Worm (Caenorhabditis elegans) whole organism, L1 larva: Measurements from ENCODE around the gene spat-3.

ENCODE experiments used
- C34B4.2 ChIP-seq: sonication (generic microtip); optimal IDR thresholded peaks from 2 replicates; lab custom pipeline; 2017; ENCODE audit warnings: mild to moderate bottlenecking, missing genetic modification characterization, missing compliant biosample characterization
- alr-1 ChIP-seq: fragments of 200-800 bp; sonication (Bioruptor generic); optimal IDR thresholded peaks from 2 replicates; lab custom pipeline; 2018; ENCODE audit warnings: borderline replicate concordance, mild to moderate bottlenecking, missing genetic modification characterization, missing compliant biosample characterization
- aly-2 ChIP-seq: fragments of 150-350 bp; optimal IDR thresholded peaks from 2 replicates; lab custom pipeline; 2014; ENCODE audit warnings: missing biosample characterization, missing genetic modification characterization
- ceh-63 ChIP-seq: fragments of 200-800 bp; sonication (Bioruptor generic); optimal IDR thresholded peaks from 2 replicates; lab custom pipeline; 2018; ENCODE audit warnings: mild to moderate bottlenecking, missing genetic modification characterization, missing compliant biosample characterization
- ceh-8 ChIP-seq: fragments of 200-800 bp; sonication (Bioruptor generic); optimal IDR thresholded peaks from 2 replicates; lab custom pipeline; 2018; ENCODE audit warnings: mild to moderate bottlenecking, missing genetic modification characterization, moderate library complexity, missing compliant biosample characterization
- ceh-82 ChIP-seq, 3 experiments: fragments of 150-350 bp in 1 of 3; sonication (generic microtip) in 2 of 3; optimal IDR thresholded peaks; 2 replicates each; lab custom pipeline; 2014 to 2017; ENCODE audit warnings: missing biosample characterization in 3 of 3, missing genetic modification characterization in 3 of 3
- dpl-1 ChIP-seq, 3 experiments: fragments of 150-350 bp in 2 of 3; sonication (generic microtip) in 1 of 3; optimal IDR thresholded peaks; 2 replicates each; lab custom pipeline; 2014 to 2017; ENCODE audit warnings: missing biosample characterization in 3 of 3, missing genetic modification characterization in 3 of 3, missing genetic modification reagents in 3 of 3
- dsc-1 ChIP-seq: sonication (generic microtip); optimal IDR thresholded peaks from 2 replicates; lab custom pipeline; 2016; ENCODE audit warnings: mild to moderate bottlenecking, missing genetic modification characterization, missing compliant biosample characterization
- efl-1 ChIP-seq, 4 experiments: fragments of 150-350 bp; optimal IDR thresholded peaks in 3 of 4; peaks in 1 of 4; 1 replicate in 1 of 4; 2 replicates in 3 of 4; lab custom pipeline; 2014; ENCODE audit warnings: missing biosample characterization in 2 of 4, missing genetic modification characterization in 2 of 4, missing genetic modification reagents in 2 of 4
- egl-13 ChIP-seq: sonication (generic microtip); optimal IDR thresholded peaks from 2 replicates; lab custom pipeline; 2016; ENCODE audit warnings: missing genotype, missing genetic modification reagents, missing genetic modification characterization, missing compliant biosample characterization
- elt-2 ChIP-seq: sonication (generic microtip); optimal IDR thresholded peaks from 2 replicates; lab custom pipeline; 2016; ENCODE audit warnings: missing genetic modification characterization, mild to moderate bottlenecking, inconsistent platforms, missing compliant biosample characterization, missing genetic modification reagents
- elt-3 ChIP-seq, 6 experiments: fragments of 150-350 bp in 1 of 6; sonication (generic microtip); optimal IDR thresholded peaks; 2 replicates each; lab custom pipeline; 2017 to 2018; ENCODE audit warnings: missing biosample characterization in 6 of 6, missing genetic modification characterization in 6 of 6, inconsistent platforms in 1 of 6
- ets-5 ChIP-seq: fragments of 200-800 bp; sonication (Bioruptor generic); IDR thresholded peaks from 2 replicates; pipeline ENCODE4 v1.3.6; 2022; ENCODE audit warnings: missing genetic modification characterization, missing compliant biosample characterization
- fkh-10 ChIP-seq: sonication (generic microtip); optimal IDR thresholded peaks from 2 replicates; lab custom pipeline; 2017; ENCODE audit warnings: missing biosample characterization, missing genetic modification reagents, missing genetic modification characterization
- fkh-4 ChIP-seq: sonication (generic microtip); optimal IDR thresholded peaks from 2 replicates; lab custom pipeline; 2016; ENCODE audit warnings: missing compliant biosample characterization, missing genetic modification characterization, borderline replicate concordance
- fkh-8 ChIP-seq: sonication (generic microtip); optimal IDR thresholded peaks from 2 replicates; lab custom pipeline; 2016; ENCODE audit warnings: mild to moderate bottlenecking, missing genetic modification characterization, missing compliant biosample characterization
- hlh-4 ChIP-seq: sonication (generic microtip); optimal IDR thresholded peaks from 2 replicates; lab custom pipeline; 2016; ENCODE audit warnings: mild to moderate bottlenecking, missing genetic modification characterization, missing compliant biosample characterization
- irx-1 ChIP-seq: sonication (generic microtip); optimal IDR thresholded peaks from 2 replicates; lab custom pipeline; 2016; ENCODE audit warnings: missing genetic modification characterization, missing compliant biosample characterization
- isw-1 ChIP-seq: fragments of 200-800 bp; sonication (Bioruptor generic); IDR thresholded peaks from 2 replicates; pipeline ENCODE4 v1.3.6; 2022; ENCODE audit warnings: missing genetic modification characterization, missing compliant biosample characterization
- jun-1 ChIP-seq: fragments of 150-350 bp; optimal IDR thresholded peaks from 2 replicates; lab custom pipeline; 2014; ENCODE audit warnings: missing biosample characterization, missing genetic modification reagents, missing genetic modification characterization
- lin-14 ChIP-seq: fragments of 200-800 bp; sonication (Bioruptor generic); optimal IDR thresholded peaks from 2 replicates; lab custom pipeline; 2018; ENCODE audit warnings: mild to moderate bottlenecking, missing genetic modification characterization, moderate library complexity, missing compliant biosample characterization
- mab-9 ChIP-seq: fragments of 200-800 bp; sonication (Bioruptor generic); IDR thresholded peaks from 2 replicates; pipeline ENCODE4 v1.3.6; 2022; ENCODE audit warnings: missing genetic modification reagents, missing genetic modification characterization, missing compliant biosample characterization
- mef-2 ChIP-seq: fragments of 150-350 bp; optimal IDR thresholded peaks from 2 replicates; lab custom pipeline; 2014; ENCODE audit warnings: missing biosample characterization, missing genetic modification characterization
- nhr-12 ChIP-seq: sonication (generic microtip); optimal IDR thresholded peaks from 2 replicates; lab custom pipeline; 2017; ENCODE audit warnings: missing biosample characterization, missing genetic modification characterization
- nhr-71 ChIP-seq: sonication (generic microtip); optimal IDR thresholded peaks from 2 replicates; lab custom pipeline; 2016; ENCODE audit warnings: mild to moderate bottlenecking, missing genetic modification characterization, moderate library complexity, missing compliant biosample characterization
- nhr-77 ChIP-seq: fragments of 150-350 bp; optimal IDR thresholded peaks from 2 replicates; lab custom pipeline; 2014; ENCODE audit warnings: missing biosample characterization, missing genetic modification characterization
- nhr-85 ChIP-seq: sonication (generic microtip); peaks from one replicate; lab custom pipeline; 2016; ENCODE audit warnings: missing genetic modification characterization, inconsistent platforms, missing compliant biosample characterization
- rnt-1 ChIP-seq: sonication (generic microtip); optimal IDR thresholded peaks from 2 replicates; lab custom pipeline; 2016; ENCODE audit warnings: mild to moderate bottlenecking, missing genetic modification characterization, moderate library complexity, missing compliant biosample characterization
- skn-1 ChIP-seq: fragments of 150-350 bp; optimal IDR thresholded peaks from 2 replicates; lab custom pipeline; 2014; ENCODE audit warnings: missing biosample characterization, missing genetic modification characterization
- snu-23 ChIP-seq: sonication (generic microtip); optimal IDR thresholded peaks from 2 replicates; lab custom pipeline; 2016; ENCODE audit warnings: missing genetic modification characterization, missing compliant biosample characterization
- sox-4 ChIP-seq: sonication (generic microtip); optimal IDR thresholded peaks from 2 replicates; lab custom pipeline; 2016; ENCODE audit warnings: missing genetic modification characterization, missing compliant biosample characterization
- sptf-1 ChIP-seq: fragments of 150-350 bp; optimal IDR thresholded peaks from 2 replicates; lab custom pipeline; 2014; ENCODE audit warnings: missing biosample characterization, missing genetic modification characterization
- sup-37 ChIP-seq: fragments of 200-800 bp; sonication (Bioruptor generic); optimal IDR thresholded peaks from 2 replicates; lab custom pipeline; 2018; ENCODE audit warnings: mild to moderate bottlenecking, missing genetic modification characterization, missing compliant biosample characterization
- tbx-2 ChIP-seq: sonication (generic microtip); optimal IDR thresholded peaks from 2 replicates; lab custom pipeline; 2016; ENCODE audit warnings: missing genetic modification characterization, missing compliant biosample characterization
- unc-130 ChIP-seq: fragments of 150-350 bp; optimal IDR thresholded peaks from 2 replicates; lab custom pipeline; 2017; ENCODE audit warnings: missing biosample characterization, missing genetic modification characterization, inconsistent platforms
- unc-30 ChIP-seq: sonication (generic microtip); optimal IDR thresholded peaks from 2 replicates; lab custom pipeline; 2017; ENCODE audit warnings: missing biosample characterization, missing genetic modification characterization
- unc-86 ChIP-seq: sonication (generic microtip); optimal IDR thresholded peaks from 2 replicates; lab custom pipeline; 2016; ENCODE audit warnings: missing genetic modification characterization, missing compliant biosample characterization
- unc-98 ChIP-seq: fragments of 200-800 bp; sonication (Bioruptor generic); IDR thresholded peaks from 2 replicates; pipeline ENCODE4 v1.3.6; 2022; ENCODE audit warnings: missing genetic modification characterization, missing compliant biosample characterization

spat-3 gene

DNA sequence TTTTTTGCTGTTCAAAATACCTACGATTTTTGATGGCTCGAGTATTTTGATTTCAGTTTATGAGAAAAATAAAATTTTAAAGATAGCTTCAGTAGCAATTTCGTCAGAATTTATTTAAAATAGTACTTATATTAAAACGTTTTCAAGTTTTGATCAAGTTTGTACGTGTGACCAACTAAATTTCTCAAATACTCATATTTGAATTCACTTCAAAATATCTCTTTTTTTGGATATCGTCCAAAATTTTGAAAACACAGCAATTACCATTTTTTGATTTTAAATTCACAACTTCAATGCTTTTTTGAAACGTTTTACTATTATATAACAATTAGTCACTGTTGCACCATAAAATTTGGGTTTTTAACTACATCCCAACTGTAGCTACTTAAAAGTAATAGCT is 21.2 kb upstream of the spat-3 start:
- no peak for TF ChIP-seq aly-2
- TF ChIP-seq egl-13, result no peak
- TF ChIP-seq dpl-1 (GFP tag; optimal IDR thresholded peaks at IDR 0.05; lab: Kevin White, UChicago), result no peak
- TF ChIP-seq alr-1 (tag; lab: Kevin White, UChicago), result no peak
- no peak for TF ChIP-seq sox-4 (tag; lab: Kevin White, UChicago)
- TF ChIP-seq ceh-8 (GFP tag; lab: Kevin White, UChicago), result no peak
- no peak for TF ChIP-seq irx-1 (tag; lab: Kevin White, UChicago)
- TF ChIP-seq unc-30 (tag; lab: Kevin White, UChicago), result no peak
- TF ChIP-seq snu-23 (GFP tag; lab: Kevin White, UChicago), result no peak
- TF ChIP-seq elt-2 (tag; lab: Kevin White, UChicago), result no peak
- TF ChIP-seq ets-5 (GFP tag; lab: Robert Waterston, UW), result no peak
- TF ChIP-seq skn-1 (tag; lab: Kevin White, UChicago), result no peak
- TF ChIP-seq unc-98 (GFP tag; lab: Robert Waterston, UW), result no peak
- no peak for TF ChIP-seq sup-37 (GFP tag; lab: Kevin White, UChicago)
- TF ChIP-seq rnt-1 (tag; lab: Kevin White, UChicago), result no peak

DNA sequence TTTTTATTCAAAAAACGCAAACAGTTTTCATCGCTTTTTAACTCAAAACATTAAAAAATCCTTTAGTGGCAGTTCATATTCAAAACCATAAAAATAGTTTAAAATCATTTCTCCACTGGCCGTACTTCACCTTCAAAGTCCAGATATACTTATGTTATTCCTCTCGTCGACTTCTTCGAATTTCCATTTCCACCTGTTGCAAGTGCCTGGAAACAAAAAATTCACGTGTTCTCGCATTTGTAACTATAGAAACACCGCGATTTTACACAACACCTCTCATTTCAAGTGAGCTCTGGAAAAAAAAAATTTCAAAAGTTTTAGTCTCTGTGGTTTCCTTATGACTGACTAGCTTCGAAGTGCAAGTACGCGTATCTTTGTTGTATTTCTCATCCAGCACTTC is 19.4 kb upstream of the spat-3 start:
- TF ChIP-seq fkh-8 (tag; lab: Kevin White, UChicago) (peak; percentile 41), mef-2 (tag; lab: Kevin White, UChicago) (no peak), mab-9 (no peak), hlh-4 (tag; lab: Kevin White, UChicago) (peak; percentile 92), elt-3 (tag; optimal IDR thresholded peaks at IDR 0.05; lab: Kevin White, UChicago) (no peak), nhr-71 (tag; lab: Kevin White, UChicago) (peak; percentile 11)

DNA sequence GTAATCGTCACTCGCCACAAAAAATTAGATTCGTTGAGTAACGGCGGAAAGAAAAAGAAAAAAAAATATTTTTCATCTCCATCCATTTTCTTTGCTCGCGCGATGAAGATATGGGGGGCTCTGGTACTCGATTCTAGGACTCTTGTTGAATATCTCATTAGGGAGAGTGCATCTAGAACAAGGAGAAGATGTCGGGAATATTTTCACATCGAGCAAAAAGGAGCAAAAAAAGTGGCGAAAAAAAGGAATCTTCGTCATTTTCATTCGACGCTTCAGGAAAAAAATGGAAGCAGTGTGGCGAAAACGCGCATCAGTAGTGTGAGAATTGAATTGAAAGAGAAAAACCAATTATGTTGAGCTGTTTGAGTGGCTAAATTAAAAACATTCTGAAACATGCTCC is 18.0 kb upstream of the spat-3 start:
- TF ChIP-seq irx-1 (tag; lab: Kevin White, UChicago), result no peak
- TF ChIP-seq efl-1 (optimal IDR thresholded peaks at IDR 0.05; lab: Kevin White, UChicago), result no peak
- peak in 1 of 2 experiments; percentile 80 for TF ChIP-seq efl-1 (GFP tag; optimal IDR thresholded peaks at IDR 0.05 in 1 of 2; lab: Kevin White, UChicago)
- peak; percentile 39 for TF ChIP-seq fkh-10 (GFP tag; lab: Kevin White, UChicago)
- TF ChIP-seq lin-14 (GFP tag; lab: Kevin White, UChicago), result peak; percentile 62

DNA sequence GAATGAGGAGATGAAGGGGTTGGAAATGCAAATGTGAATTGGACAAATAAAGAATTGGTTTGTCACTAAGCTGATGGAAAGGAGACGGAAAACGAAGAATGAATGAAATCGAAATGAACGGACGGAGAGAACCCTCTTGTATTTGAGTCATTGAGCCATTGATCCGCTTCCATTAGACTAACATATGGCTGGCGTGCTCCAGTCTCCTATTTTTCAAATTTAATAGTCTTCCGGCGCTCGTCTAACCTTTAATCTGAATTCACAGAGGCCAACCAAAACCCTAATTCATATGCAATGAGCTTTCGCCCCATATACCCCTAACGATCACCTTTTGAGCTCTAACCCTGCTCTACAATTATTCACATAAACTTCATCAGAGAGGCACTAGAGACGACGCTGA is 16.3 kb upstream of the spat-3 start, which contains the start of gene C46C11.3:
Gene C46C11.3, plus strand, starts transcription at position 301 of the 400 bp plus-strand sequence.
- TF ChIP-seq ets-5 (GFP tag; lab: Robert Waterston, UW), result no peak
- TF ChIP-seq fkh-8 (tag; lab: Kevin White, UChicago), result peak; percentile 24
- no peak for TF ChIP-seq ceh-8 (GFP tag; lab: Kevin White, UChicago)
- no peak for TF ChIP-seq rnt-1 (tag; lab: Kevin White, UChicago)
- no peak for TF ChIP-seq snu-23 (GFP tag; lab: Kevin White, UChicago)
- TF ChIP-seq sox-4 (tag; lab: Kevin White, UChicago), result no peak
- no peak for TF ChIP-seq sptf-1 (tag; lab: Kevin White, UChicago)
- no peak for TF ChIP-seq unc-130 (tag; lab: Kevin White, UChicago)

DNA sequence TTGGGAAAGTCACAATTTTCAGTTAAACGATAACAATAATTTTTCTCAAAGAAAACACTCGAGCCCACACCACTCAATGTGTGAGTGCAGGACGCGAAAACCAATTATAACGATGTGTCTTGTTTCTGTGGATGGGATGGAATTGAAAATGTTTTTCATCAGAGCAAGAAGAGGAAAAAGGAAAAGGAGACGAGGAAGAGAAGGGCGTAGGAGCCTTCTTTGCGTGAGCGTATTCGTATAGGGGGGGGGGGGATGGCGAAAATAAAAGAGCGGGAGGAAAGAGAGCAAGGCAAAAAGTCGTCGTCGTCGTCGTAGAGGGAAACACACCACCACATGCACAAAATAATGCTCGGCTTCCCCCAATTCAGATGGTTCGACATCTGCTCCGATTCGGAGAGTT is 14.3 kb upstream of the spat-3 start:
- TF ChIP-seq egl-13, result peak; percentile 21
- TF ChIP-seq lin-14 (GFP tag; lab: Kevin White, UChicago), result peak; percentile 71
- no peak for TF ChIP-seq C34B4.2 (tag; lab: Kevin White, UChicago)
- TF ChIP-seq fkh-8 (tag; lab: Kevin White, UChicago), result peak; percentile 19
- peak; percentile 38 for TF ChIP-seq dsc-1
- TF ChIP-seq ceh-82 (tag; optimal IDR thresholded peaks at IDR 0.05; lab: Kevin White, UChicago), result peak in 1 of 3 experiments; percentile 13
- no peak for TF ChIP-seq tbx-2 (tag; lab: Kevin White, UChicago)
- no peak for TF ChIP-seq fkh-4
- TF ChIP-seq fkh-10 (GFP tag; lab: Kevin White, UChicago), result peak; percentile 30
- TF ChIP-seq mab-9, result no peak
- peak; percentile 28 for TF ChIP-seq unc-86 (tag; lab: Kevin White, UChicago)
- TF ChIP-seq nhr-85 (tag; lab: Kevin White, UChicago), result no peak
- TF ChIP-seq nhr-77 (tag; lab: Kevin White, UChicago), result no peak
- no peak for TF ChIP-seq skn-1 (tag; lab: Kevin White, UChicago)
- no peak for TF ChIP-seq jun-1 (tag; lab: Kevin White, UChicago)
- no peak for TF ChIP-seq nhr-12 (tag; lab: Kevin White, UChicago)
- TF ChIP-seq ceh-63 (GFP tag; lab: Kevin White, UChicago), result peak; percentile 21
- no peak for TF ChIP-seq isw-1 (GFP tag; lab: Robert Waterston, UW)
